Worm (Caenorhabditis elegans) whole organism, L3 larva: ENCODE results near the gene T10D4.1.

Experiments used
- R02D3.7 ChIP-seq: fragments of 150-350 bp; optimal IDR thresholded peaks from 2 replicates; lab custom pipeline; 2014; ENCODE audit warnings: missing biosample characterization, missing genetic modification characterization
- aly-2 ChIP-seq: fragments of 150-350 bp; optimal IDR thresholded peaks from 2 replicates; lab custom pipeline; 2014; ENCODE audit warnings: missing biosample characterization, missing genetic modification characterization
- jun-1 ChIP-seq: fragments of 150-350 bp; optimal IDR thresholded peaks from 2 replicates; lab custom pipeline; 2014; ENCODE audit warnings: missing biosample characterization, missing genetic modification reagents, missing genetic modification characterization

- TF ChIP-seq R02D3.7 (tag; lab: Kevin White, UChicago) (no peak), aly-2 (no peak), jun-1 (no peak)
Observed at ce11 chrII:3185848-3186247, 35.9 kb downstream of the T10D4.1 start.
